Worm (Caenorhabditis elegans): ENCODE results near the gene R186.3.

The R186.3 gene

DNA sequence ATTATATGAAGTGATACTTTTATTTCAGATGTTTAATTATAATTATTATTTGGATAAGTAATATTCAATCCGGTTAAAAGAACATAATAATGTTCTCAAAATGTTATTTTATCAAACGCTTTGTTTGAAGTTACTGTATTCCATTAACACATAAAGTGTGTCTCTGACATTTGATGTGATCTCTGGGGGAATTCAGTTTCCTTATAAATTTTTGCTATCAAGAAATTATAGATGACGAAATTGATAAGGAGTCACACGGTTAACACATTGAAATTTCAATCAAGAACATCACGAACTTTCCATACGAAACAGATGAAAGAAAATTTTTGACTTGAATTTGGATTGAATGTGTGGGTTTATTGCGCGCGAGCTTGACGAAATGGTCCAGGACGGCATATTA is 45.3 kb downstream of the R186.3 start:
- TF ChIP-seq hnd-1 (tag; optimal IDR thresholded peaks at IDR 0.05), result no peak
- TF ChIP-seq scrt-1 (GFP tag; IDR thresholded peaks at IDR 0.05), result no peak
- TF ChIP-seq sea-1 (GFP tag; conservative IDR thresholded peaks at IDR 0.05), result no peak
- TF ChIP-seq ceh-36 (tag; optimal IDR thresholded peaks at IDR 0.05), result no peak
- TF ChIP-seq flt-1 (GFP tag; IDR thresholded peaks at IDR 0.05), result no peak
- no peak for TF ChIP-seq B0310.2 (tag; optimal IDR thresholded peaks at IDR 0.05)
- no peak for TF ChIP-seq ceh-13 (GFP tag; optimal IDR thresholded peaks at IDR 0.05)
- no peak for TF ChIP-seq aly-1 (tag; optimal IDR thresholded peaks at IDR 0.05)
- TF ChIP-seq F13C5.2 (tag; optimal IDR thresholded peaks at IDR 0.05), result no peak
- no peak for TF ChIP-seq ets-7 (tag; optimal IDR thresholded peaks at IDR 0.05)
- no peak for TF ChIP-seq tbx-11 (GFP tag; IDR thresholded peaks at IDR 0.05)
- no peak for TF ChIP-seq hmg-4 (GFP tag; optimal IDR thresholded peaks at IDR 0.05)
- no peak for TF ChIP-seq tra-4 (tag; optimal IDR thresholded peaks at IDR 0.05)

DNA sequence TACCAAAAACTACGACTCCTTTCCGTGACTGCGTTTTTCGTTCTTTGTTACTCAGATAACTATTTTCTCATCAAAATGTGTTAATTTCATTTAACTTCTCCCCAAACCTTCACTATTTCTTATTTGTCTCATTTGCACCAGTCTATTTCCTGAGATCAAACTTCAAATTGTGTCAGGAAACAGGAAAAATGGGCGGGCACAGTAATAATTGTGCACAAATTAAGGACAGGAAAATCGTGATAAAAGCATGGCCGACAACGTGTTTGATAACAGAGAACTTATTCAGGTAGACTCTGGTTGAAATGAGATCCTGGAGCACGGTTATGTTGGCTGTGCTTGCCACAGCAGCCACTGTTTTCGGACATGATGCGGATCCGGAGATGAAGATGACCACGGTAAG is 47.3 kb downstream of the R186.3 start, which contains the start of gene lipl-1:
Gene lipl-1 (plus strand): TSS at position 282 of the 400 bp plus-strand sequence.
- TF ChIP-seq hnd-1 (tag; optimal IDR thresholded peaks at IDR 0.05), result no peak
- TF ChIP-seq ets-7 (tag; optimal IDR thresholded peaks at IDR 0.05), result no peak
- no peak for TF ChIP-seq ama-1 (optimal IDR thresholded peaks at IDR 0.05)
- no peak for TF ChIP-seq F13C5.2 (tag; optimal IDR thresholded peaks at IDR 0.05)
- no peak for TF ChIP-seq B0310.2 (tag; optimal IDR thresholded peaks at IDR 0.05)
- TF ChIP-seq aly-1 (tag; optimal IDR thresholded peaks at IDR 0.05), result no peak
- TF ChIP-seq pes-1 (GFP tag; IDR thresholded peaks at IDR 0.05), result no peak
- TF ChIP-seq sea-1 (GFP tag; conservative IDR thresholded peaks at IDR 0.05), result no peak
- TF ChIP-seq ceh-36 (tag; optimal IDR thresholded peaks at IDR 0.05), result no peak
- TF ChIP-seq tbx-11 (GFP tag; IDR thresholded peaks at IDR 0.05), result no peak
- TF ChIP-seq hmg-4 (GFP tag; optimal IDR thresholded peaks at IDR 0.05), result no peak
- no peak for TF ChIP-seq flt-1 (GFP tag; IDR thresholded peaks at IDR 0.05)
- TF ChIP-seq tbx-37 (GFP tag; conservative IDR thresholded peaks at IDR 0.05), result no peak

All from whole organism, early embryonic.